Fruit fly (Drosophila melanogaster): ENCODE results near the gene yellow-k.

The yellow-k gene

DNA sequence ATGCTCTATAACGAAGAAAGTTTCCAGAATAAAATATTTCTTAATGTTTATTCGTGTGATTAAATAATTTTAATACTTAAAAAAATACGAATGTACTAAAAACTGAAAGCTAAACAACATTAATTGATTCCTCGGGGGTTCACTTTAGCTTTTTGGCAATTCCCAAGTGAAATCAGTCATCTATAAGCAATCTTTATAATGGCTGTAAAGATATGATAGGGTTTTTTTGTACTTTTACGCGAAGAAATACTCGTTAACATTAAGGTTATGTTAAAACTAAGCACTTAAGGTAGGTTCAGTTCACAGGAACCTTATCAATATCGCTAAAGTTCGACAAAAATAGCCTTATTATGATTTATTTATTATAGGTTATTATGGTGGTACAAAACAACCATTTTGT lies 500 bp upstream of the yellow-k start:
- TF ChIP-seq HLH4C (GFP tag; IDR thresholded peaks at IDR 0.05; ENCODE audit: partially characterized antibody) (no peak), ac (GFP tag; optimal IDR thresholded peaks at IDR 0.05) (no peak), maf-S (GFP tag; optimal IDR thresholded peaks at IDR 0.05) (no peak), Usf (GFP tag; optimal IDR thresholded peaks at IDR 0.05) (no peak), CG34376 (GFP tag; optimal IDR thresholded peaks at IDR 0.05) (peak; percentile 62), CG2678 (tag; optimal IDR thresholded peaks at IDR 0.05) (peak; percentile 66), CG2202 (tag; optimal IDR thresholded peaks at IDR 0.05) (no peak), CG13894 (tag; optimal IDR thresholded peaks at IDR 0.05) (no peak), exex (tag; optimal IDR thresholded peaks at IDR 0.05) (peak; percentile 94), E2f1 (GFP tag; IDR thresholded peaks at IDR 0.05) (no peak), ind (GFP tag; optimal IDR thresholded peaks at IDR 0.05) (no peak), Meics (GFP tag; optimal IDR thresholded peaks at IDR 0.05) (peak; percentile 10), sug (tag; optimal IDR thresholded peaks at IDR 0.05) (peak; percentile 54), twi (tag; optimal IDR thresholded peaks at IDR 0.05) (no peak), Max (GFP tag; optimal IDR thresholded peaks at IDR 0.05) (no peak), lmd (GFP tag; IDR thresholded peaks at IDR 0.05) (no peak), jumu (GFP tag; optimal IDR thresholded peaks at IDR 0.05) (no peak), bigmax (GFP tag; optimal IDR thresholded peaks at IDR 0.05) (peak; percentile 74), CG13424 (tag; optimal IDR thresholded peaks at IDR 0.05) (no peak), usp (GFP tag; optimal IDR thresholded peaks at IDR 0.05) (no peak), pita (GFP tag; optimal IDR thresholded peaks at IDR 0.05) (no peak), CG7372 (GFP tag; IDR thresholded peaks at IDR 0.05) (no peak), sens (GFP tag) (peak; percentile 57), BtbVII (GFP tag; optimal IDR thresholded peaks at IDR 0.05) (peak; percentile 22)

DNA sequence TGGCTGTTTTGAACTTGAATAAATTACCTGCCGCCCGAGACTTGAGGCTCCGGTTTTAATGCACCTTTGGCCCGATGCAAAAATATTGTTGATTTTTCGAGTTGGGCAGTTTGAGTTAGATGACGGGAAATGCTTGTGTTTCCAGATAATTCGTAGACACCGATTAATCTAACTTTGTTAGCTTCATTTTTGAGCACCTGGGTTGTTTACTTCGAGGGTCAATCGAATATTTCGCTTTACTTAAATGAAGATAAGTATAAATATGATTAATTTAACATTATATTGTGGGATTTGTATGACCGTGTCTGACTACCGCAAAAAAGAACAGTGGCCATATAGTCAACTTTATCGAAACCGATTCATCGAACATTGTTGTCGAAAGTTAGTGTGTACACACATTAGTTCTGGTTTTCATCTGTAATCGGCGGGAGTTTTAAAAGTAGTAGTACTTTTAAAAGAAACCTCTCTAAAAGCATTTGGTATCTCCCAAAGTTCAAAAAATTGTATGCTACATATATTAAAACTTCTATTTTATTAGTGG lies 3.5 kb downstream of the yellow-k start, which contains the start of gene CG7945:
CG7945 (minus strand) TSS at position 332 of the 541 bp plus-strand sequence.
- TF ChIP-seq CG2889 (GFP tag; IDR thresholded peaks at IDR 0.05) (no peak), insv (GFP tag; optimal IDR thresholded peaks at IDR 0.05) (no peak), CG1832 (GFP tag; optimal IDR thresholded peaks at IDR 0.05) (no peak), peb (GFP tag; IDR thresholded peaks at IDR 0.05) (no peak), CG11093 (GFP tag; IDR thresholded peaks at IDR 0.05) (no peak), Hey (tag; optimal IDR thresholded peaks at IDR 0.05) (no peak), Dbx (GFP tag; IDR thresholded peaks at IDR 0.05) (no peak), stwl (tag; optimal IDR thresholded peaks at IDR 0.05) (peak; percentile 87), crp (GFP tag; optimal IDR thresholded peaks at IDR 0.05) (peak in 1 of 2 experiments; percentile 25), pzg (GFP tag; optimal IDR thresholded peaks at IDR 0.05) (peak; percentile 93), tna (GFP tag; IDR thresholded peaks at IDR 0.05; ENCODE audit: partially characterized antibody) (peak; percentile 54; the same call in 1 of the 2 replicates), Xrp1 (GFP tag; IDR thresholded peaks at IDR 0.05) (no peak), pum (GFP tag; optimal IDR thresholded peaks at IDR 0.05) (no peak), CG10959 (GFP tag; IDR thresholded peaks at IDR 0.05) (no peak), CG7928 (GFP tag; optimal IDR thresholded peaks at IDR 0.05) (no peak), E2f2 (GFP tag; IDR thresholded peaks at IDR 0.05) (peak; percentile 99), BtbVII (GFP tag; optimal IDR thresholded peaks at IDR 0.05) (no peak), CkIIα-i1 (GFP tag; IDR thresholded peaks at IDR 0.05) (no peak), nau (GFP tag; optimal IDR thresholded peaks at IDR 0.05) (no peak), wor (GFP tag; IDR thresholded peaks at IDR 0.05) (no peak), HLH4C (GFP tag; IDR thresholded peaks at IDR 0.05; ENCODE audit: partially characterized antibody) (peak; percentile 78), abd-A (tag; optimal IDR thresholded peaks at IDR 0.05) (no peak), Asciz (GFP tag; optimal IDR thresholded peaks at IDR 0.05) (no peak), CG30020 (tag; optimal IDR thresholded peaks at IDR 0.05) (peak; percentile 29), CG12236 (GFP tag; optimal IDR thresholded peaks at IDR 0.05) (no peak), stc (GFP tag; IDR thresholded peaks at IDR 0.05) (no peak), CG14710 (tag; optimal IDR thresholded peaks at IDR 0.05) (peak; percentile 100), trem (tag; optimal IDR thresholded peaks at IDR 0.05) (peak; percentile 70), Mad (GFP tag; optimal IDR thresholded peaks at IDR 0.05) (no peak)

Measured in whole organism, embryonic.